Fruit fly (Drosophila melanogaster): ENCODE data around the gene CG5676.

The CG5676 gene

dm6 chr2L:10276436-10276835 is 20.7 kb upstream of the CG5676 start (continued):
- TF ChIP-seq klu (GFP tag; IDR thresholded peaks at IDR 0.05) (no peak), luna (GFP tag; optimal IDR thresholded peaks at IDR 0.05) (no peak), CkIIα-i1 (GFP tag; IDR thresholded peaks at IDR 0.05) (no peak), pita (GFP tag; optimal IDR thresholded peaks at IDR 0.05) (no peak), CG32772 (GFP tag; IDR thresholded peaks at IDR 0.05) (no peak), MTF-1 (GFP tag; optimal IDR thresholded peaks at IDR 0.05; ENCODE audit: borderline replicate concordance) (no peak), CHES-1-like (GFP tag; optimal IDR thresholded peaks at IDR 0.05) (no peak), cwo (GFP tag; optimal IDR thresholded peaks at IDR 0.05) (no peak), CG1832 (GFP tag; optimal IDR thresholded peaks at IDR 0.05) (no peak), dm (GFP tag; optimal IDR thresholded peaks at IDR 0.05) (no peak), HLHmδ (GFP tag; optimal IDR thresholded peaks at IDR 0.05) (no peak), fd3F (GFP tag; optimal IDR thresholded peaks at IDR 0.05) (no peak), CG13775 (GFP tag; optimal IDR thresholded peaks at IDR 0.05) (peak; percentile 45), CG6175 (GFP tag; IDR thresholded peaks at IDR 0.05) (no peak), CG3995 (GFP tag; optimal IDR thresholded peaks at IDR 0.05) (no peak), stc (GFP tag; IDR thresholded peaks at IDR 0.05) (peak; percentile 64), CG6272 (GFP tag; IDR thresholded peaks at IDR 0.05) (no peak), stwl (tag; optimal IDR thresholded peaks at IDR 0.05) (no peak), bowl (GFP tag; IDR thresholded peaks at IDR 0.05) (no peak), CG10274 (GFP tag; optimal IDR thresholded peaks at IDR 0.05) (no peak), CG31388 (GFP tag; optimal IDR thresholded peaks at IDR 0.05) (no peak), CG6813 (GFP tag; optimal IDR thresholded peaks at IDR 0.05) (no peak), eyg (GFP tag; optimal IDR thresholded peaks at IDR 0.05) (no peak), CG34422 (GFP tag; IDR thresholded peaks at IDR 0.05) (no peak), CG7745 (tag; optimal IDR thresholded peaks at IDR 0.05) (no peak), CG3065 (GFP tag; optimal IDR thresholded peaks at IDR 0.05) (no peak), aop (GFP tag; IDR thresholded peaks at IDR 0.05) (no peak), crp (GFP tag; optimal IDR thresholded peaks at IDR 0.05) (no peak), lab (GFP tag; optimal IDR thresholded peaks at IDR 0.05) (no peak), HHEX (GFP tag; optimal IDR thresholded peaks at IDR 0.05) (no peak), CG14441 (GFP tag; IDR thresholded peaks at IDR 0.05) (no peak), CG31441 (GFP tag; IDR thresholded peaks at IDR 0.05) (no peak; the same call in 1 of the 2 replicates), CG12659 (GFP tag; optimal IDR thresholded peaks at IDR 0.05) (no peak), kah (GFP tag; optimal IDR thresholded peaks at IDR 0.05) (peak; percentile 44), CG6683 (GFP tag; optimal IDR thresholded peaks at IDR 0.05) (no peak), p53 (GFP tag; optimal IDR thresholded peaks at IDR 0.05) (no peak), exex (tag; optimal IDR thresholded peaks at IDR 0.05) (no peak), eve (GFP tag; optimal IDR thresholded peaks at IDR 0.05) (no peak), NK7.1 (GFP tag; optimal IDR thresholded peaks at IDR 0.05) (no peak), CG10565 (GFP tag; optimal IDR thresholded peaks at IDR 0.05) (no peak), CG7357 (GFP tag; IDR thresholded peaks at IDR 0.05) (no peak), Usf (GFP tag; optimal IDR thresholded peaks at IDR 0.05) (no peak), zfh2 (GFP tag; optimal IDR thresholded peaks at IDR 0.05) (no peak), CG12769 (tag; optimal IDR thresholded peaks at IDR 0.05) (no peak), Meics (GFP tag; optimal IDR thresholded peaks at IDR 0.05) (no peak), ato (GFP tag; IDR thresholded peaks at IDR 0.05; ENCODE audit: partially characterized antibody) (no peak), tin (GFP tag; optimal IDR thresholded peaks at IDR 0.05) (no peak), croc (GFP tag; conservative IDR thresholded peaks at IDR 0.05) (no peak; the same call in 2 of the 3 replicates), CG2199 (GFP tag; IDR thresholded peaks at IDR 0.05) (no peak), gcm (GFP tag; optimal IDR thresholded peaks at IDR 0.05) (no peak), CG43689 (GFP tag; IDR thresholded peaks at IDR 0.05) (no peak), run (tag; optimal IDR thresholded peaks at IDR 0.05) (no peak)

Measured in whole organism, embryonic.